Worm (Caenorhabditis elegans): Measurements from ENCODE around the gene srd-36.

- TF ChIP-seq him-1 (tag; optimal IDR thresholded peaks at IDR 0.05): no peak
- TF ChIP-seq W03F9.2 (tag; optimal IDR thresholded peaks at IDR 0.05): no peak
- no peak for TF ChIP-seq dao-5 (tag; optimal IDR thresholded peaks at IDR 0.05)
Observed at ce11 chrX:13300503-13300902, 5.9 kb upstream of the srd-36 start, which contains the start of gene srd-39.

Measured in whole organism, L4/young adult.